Fruit fly (Drosophila melanogaster) whole organism, prepupa: Measurements from ENCODE around the gene CG43062.

Experiments used
- Blimp-1 ChIP-seq: fragments of 200-800 bp; sonication (Bioruptor generic); optimal IDR thresholded peaks from 3 replicates; lab custom pipeline; 2017; ENCODE audit warnings: missing biosample characterization, missing genetic modification characterization, mild to moderate bottlenecking, moderate library complexity, missing genetic modification reagents
- CG10631 ChIP-seq: fragments of 200-800 bp; sonication (Bioruptor generic); optimal IDR thresholded peaks from 2 replicates; lab custom pipeline; 2016; ENCODE audit warnings: missing biosample characterization, missing genetic modification characterization
- CG10669 ChIP-seq: fragments of 200-800 bp; sonication (Bioruptor generic); optimal IDR thresholded peaks from 3 replicates; lab custom pipeline; 2018; ENCODE audit warnings: missing biosample characterization, mild to moderate bottlenecking, missing genetic modification characterization, moderate library complexity
- CG11294 ChIP-seq: fragments of 200-800 bp; sonication (Bioruptor generic); IDR thresholded peaks from 2 replicates; pipeline ENCODE4 v1.3.6; 2022; ENCODE audit warnings: missing biosample characterization, missing genetic modification characterization
- CG11762 ChIP-seq: fragments of 200-800 bp; sonication (Bioruptor generic); optimal IDR thresholded peaks from 3 replicates; lab custom pipeline; 2016; ENCODE audit warnings: missing biosample characterization, missing genetic modification characterization; ENCODE audit not compliant: insufficient read depth
- CG11902 ChIP-seq: fragments of 200-800 bp; sonication (Bioruptor generic); optimal IDR thresholded peaks from 3 replicates; lab custom pipeline; 2016; ENCODE audit warnings: missing biosample characterization, missing genetic modification characterization
- CG1621 ChIP-seq: fragments of 200-800 bp; sonication (Bioruptor generic); optimal IDR thresholded peaks from 3 replicates; lab custom pipeline; 2018; ENCODE audit warnings: missing biosample characterization, mild to moderate bottlenecking, missing genetic modification characterization
- CG16779 ChIP-seq: fragments of 200-800 bp; sonication (Bioruptor generic); optimal IDR thresholded peaks from 3 replicates; lab custom pipeline; 2017; ENCODE audit warnings: missing biosample characterization, mild to moderate bottlenecking, missing genetic modification characterization
- CG3032 ChIP-seq: fragments of 200-800 bp; optimal IDR thresholded peaks from 2 replicates; lab custom pipeline; 2019; ENCODE audit warnings: missing biosample characterization, mild to moderate bottlenecking, missing genetic modification characterization, moderate library complexity
- CG31627 ChIP-seq: fragments of 200-800 bp; sonication (Bioruptor generic); optimal IDR thresholded peaks from 3 replicates; lab custom pipeline; 2016; ENCODE audit warnings: missing biosample characterization, missing genetic modification characterization
- CG32006 ChIP-seq: fragments of 200-800 bp; sonication (Bioruptor generic); optimal IDR thresholded peaks from 3 replicates; lab custom pipeline; 2017; ENCODE audit warnings: missing biosample characterization, mild to moderate bottlenecking, missing genetic modification characterization
- CG34406 ChIP-seq: fragments of 200-800 bp; sonication (Bioruptor generic); optimal IDR thresholded peaks from 3 replicates; lab custom pipeline; 2016; ENCODE audit warnings: missing biosample characterization, missing genetic modification characterization
- CG3919 ChIP-seq: fragments of 200-800 bp; sonication (Bioruptor generic); optimal IDR thresholded peaks from 3 replicates; lab custom pipeline; 2016; ENCODE audit warnings: missing biosample characterization, missing genetic modification characterization
- CG6276 ChIP-seq: fragments of 200-800 bp; sonication (Bioruptor generic); optimal IDR thresholded peaks from 2 replicates; lab custom pipeline; 2017; ENCODE audit warnings: missing biosample characterization, mild to moderate bottlenecking, missing genetic modification characterization
- CG6792 ChIP-seq: fragments of 200-800 bp; sonication (Bioruptor generic); optimal IDR thresholded peaks from 3 replicates; lab custom pipeline; 2016; ENCODE audit warnings: missing biosample characterization, missing genetic modification characterization
- CG7368 ChIP-seq: fragments of 200-800 bp; sonication (Bioruptor generic); optimal IDR thresholded peaks from 3 replicates; lab custom pipeline; 2016; ENCODE audit warnings: missing biosample characterization, missing genetic modification characterization
- CG8119 ChIP-seq: fragments of 200-800 bp; sonication (Bioruptor generic); IDR thresholded peaks from 3 replicates; pipeline ENCODE4 v1.3.6; 2022; ENCODE audit warnings: missing biosample characterization, missing genetic modification characterization
- CG8319 ChIP-seq: fragments of 200-800 bp; sonication (Bioruptor generic); optimal IDR thresholded peaks from 3 replicates; lab custom pipeline; 2016; ENCODE audit warnings: missing biosample characterization, missing genetic modification characterization
- CG8632 ChIP-seq: fragments of 200-800 bp; sonication (Bioruptor generic); optimal IDR thresholded peaks from 3 replicates; lab custom pipeline; 2016; ENCODE audit warnings: missing biosample characterization, missing genetic modification characterization
- Eip78C ChIP-seq: fragments of 200-800 bp; sonication (Bioruptor generic); peaks from one replicate; lab custom pipeline; 2016; ENCODE audit warnings: missing biosample characterization, missing genetic modification characterization
- Eip93F ChIP-seq: fragments of 200-800 bp; sonication (Bioruptor generic); optimal IDR thresholded peaks from 2 replicates; lab custom pipeline; 2016; ENCODE audit warnings: missing biosample characterization, mild to moderate bottlenecking, missing genetic modification characterization
- Ets21C ChIP-seq: fragments of 200-800 bp; sonication (Bioruptor generic); optimal IDR thresholded peaks from 3 replicates; lab custom pipeline; 2016; ENCODE audit warnings: missing biosample characterization, missing genetic modification characterization
- Ets96B ChIP-seq: fragments of 200-800 bp; optimal IDR thresholded peaks from 2 replicates; lab custom pipeline; 2019; ENCODE audit warnings: missing biosample characterization, mild to moderate bottlenecking, missing genetic modification characterization, moderate library complexity
- Hr38 ChIP-seq: sonication (Bioruptor generic); optimal IDR thresholded peaks from 2 replicates; lab custom pipeline; 2016; ENCODE audit warnings: missing biosample characterization, missing genetic modification characterization
- Hr4 ChIP-seq: fragments of 200-800 bp; sonication (Bioruptor generic); optimal IDR thresholded peaks from 3 replicates; lab custom pipeline; 2016; ENCODE audit warnings: missing biosample characterization, missing genetic modification characterization
- Lpt ChIP-seq: fragments of 200-800 bp; sonication (Bioruptor generic); optimal IDR thresholded peaks from 3 replicates; lab custom pipeline; 2016; ENCODE audit warnings: missing biosample characterization, missing genetic modification characterization
- Met ChIP-seq: fragments of 200-800 bp; sonication (Bioruptor generic); optimal IDR thresholded peaks from 3 replicates; lab custom pipeline; 2016; ENCODE audit warnings: missing biosample characterization, missing genetic modification characterization
- OdsH ChIP-seq: fragments of 200-800 bp; sonication (Bioruptor generic); optimal IDR thresholded peaks from 3 replicates; lab custom pipeline; 2016; ENCODE audit warnings: missing biosample characterization, missing genetic modification characterization
- Smox ChIP-seq: fragments of 200-800 bp; sonication (Bioruptor generic); optimal IDR thresholded peaks from 3 replicates; lab custom pipeline; 2016; ENCODE audit warnings: missing biosample characterization, missing genetic modification characterization
- Sox102F ChIP-seq: fragments of 200-800 bp; sonication (Bioruptor generic); optimal IDR thresholded peaks from 2 replicates; lab custom pipeline; 2016; ENCODE audit warnings: missing biosample characterization, mild to moderate bottlenecking, missing genetic modification characterization
- Sox15 ChIP-seq: fragments of 200-800 bp; sonication (Bioruptor generic); optimal IDR thresholded peaks from 3 replicates; lab custom pipeline; 2016; ENCODE audit warnings: missing biosample characterization, missing genetic modification characterization
- achi ChIP-seq: fragments of 200-800 bp; sonication (Bioruptor generic); optimal IDR thresholded peaks from 3 replicates; lab custom pipeline; 2016; ENCODE audit warnings: missing biosample characterization, missing genetic modification characterization
- acj6 ChIP-seq: fragments of 200-800 bp; sonication (Bioruptor generic); optimal IDR thresholded peaks from 3 replicates; lab custom pipeline; 2016; ENCODE audit warnings: missing biosample characterization, missing genetic modification characterization
- cyc ChIP-seq: fragments of 200-800 bp; sonication (Bioruptor generic); optimal IDR thresholded peaks from 3 replicates; lab custom pipeline; 2016; ENCODE audit warnings: missing biosample characterization, missing genetic modification characterization
- dac ChIP-seq: fragments of 200-800 bp; sonication (Bioruptor generic); optimal IDR thresholded peaks from 2 replicates; lab custom pipeline; 2017; ENCODE audit warnings: missing biosample characterization, mild to moderate bottlenecking, missing genetic modification characterization
- dsx ChIP-seq: fragments of 200-800 bp; optimal IDR thresholded peaks from 3 replicates; lab custom pipeline; 2019; ENCODE audit warnings: missing biosample characterization, mild to moderate bottlenecking, missing genetic modification characterization, moderate library complexity; ENCODE audit not compliant: poor library complexity, severe bottlenecking
- eg ChIP-seq: fragments of 200-800 bp; sonication (Bioruptor generic); IDR thresholded peaks from 3 replicates; pipeline ENCODE4 v1.3.6; 2022; ENCODE audit warnings: missing biosample characterization, missing genetic modification characterization
- esn ChIP-seq: fragments of 200-800 bp; sonication (Bioruptor generic); optimal IDR thresholded peaks from 2 replicates; lab custom pipeline; 2016; ENCODE audit warnings: missing biosample characterization, mild to moderate bottlenecking, missing genetic modification characterization, moderate library complexity
- fd59A ChIP-seq: fragments of 200-800 bp; sonication (Bioruptor generic); optimal IDR thresholded peaks from 2 replicates; lab custom pipeline; 2017; ENCODE audit warnings: missing biosample characterization, mild to moderate bottlenecking, missing genetic modification characterization, missing genetic modification reagents
- fd85E ChIP-seq: fragments of 200-800 bp; sonication (Bioruptor generic); optimal IDR thresholded peaks from 3 replicates; lab custom pipeline; 2016; ENCODE audit warnings: missing biosample characterization, missing genetic modification characterization
- fkh ChIP-seq: fragments of 200-800 bp; sonication (Bioruptor generic); optimal IDR thresholded peaks from 3 replicates; lab custom pipeline; 2017; ENCODE audit warnings: missing biosample characterization, mild to moderate bottlenecking, missing genetic modification characterization, moderate library complexity
- lz ChIP-seq: fragments of 200-800 bp; sonication (Bioruptor generic); optimal IDR thresholded peaks from 3 replicates; lab custom pipeline; 2016; ENCODE audit warnings: missing biosample characterization, missing genetic modification characterization
- pdm3 ChIP-seq: fragments of 200-800 bp; sonication (Bioruptor generic); optimal IDR thresholded peaks from 3 replicates; lab custom pipeline; 2016; ENCODE audit warnings: missing biosample characterization, missing genetic modification characterization
- ss ChIP-seq, 2 experiments: fragments of 200-800 bp; sonication (Bioruptor generic); optimal IDR thresholded peaks; 2 replicates in 1 of 2; 3 replicates in 1 of 2; lab custom pipeline; 2017 to 2018; ENCODE audit warnings: mild to moderate bottlenecking in 2 of 2, missing biosample characterization in 2 of 2, missing genetic modification characterization in 2 of 2, moderate library complexity in 1 of 2
- svp ChIP-seq: fragments of 200-800 bp; sonication (Bioruptor generic); peaks from one replicate; lab custom pipeline; 2016; ENCODE audit warnings: missing biosample characterization, missing genetic modification characterization
- topi ChIP-seq: fragments of 200-800 bp; sonication (Bioruptor generic); optimal IDR thresholded peaks from 3 replicates; lab custom pipeline; 2016; ENCODE audit warnings: missing biosample characterization, missing genetic modification characterization

The CG43062 gene

DNA sequence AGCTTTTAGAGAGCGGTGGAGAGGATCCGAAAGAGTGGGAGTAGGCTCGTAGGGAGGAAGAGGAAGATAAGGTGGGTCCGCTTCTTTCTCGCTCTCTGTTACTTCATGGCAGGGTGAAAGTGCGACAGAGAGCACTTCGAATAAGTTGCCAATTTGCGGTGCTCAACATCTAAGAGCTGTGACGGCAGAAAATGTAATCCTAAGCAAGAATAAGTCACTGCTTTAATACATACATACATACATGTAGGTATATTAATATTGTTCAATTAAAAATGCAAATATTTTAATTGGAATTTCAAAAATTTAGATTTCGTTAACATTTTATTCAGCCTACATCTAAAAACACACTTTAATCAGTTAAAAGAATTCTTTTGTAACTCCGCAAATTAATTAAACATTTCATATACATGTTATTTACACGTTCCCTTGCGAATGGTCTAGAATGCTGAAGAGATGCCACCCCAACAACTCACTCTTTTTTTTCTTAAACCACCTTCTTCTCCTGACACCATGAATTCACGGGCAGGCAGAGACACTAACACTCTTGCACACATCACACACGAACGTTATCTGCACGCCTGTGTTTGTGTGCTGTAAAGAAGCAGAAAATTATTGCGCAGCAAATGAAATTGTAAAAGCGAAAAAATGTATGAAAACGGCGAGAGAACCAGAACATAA lies 8.5 kb downstream of the CG43062 start (continued):
- no peak for TF ChIP-seq CG3032 (tag; lab: Kevin White, UChicago)
- no peak for TF ChIP-seq fd59A (GFP tag; lab: Kevin White, UChicago)
- peak; percentile 24 for TF ChIP-seq CG10631
- TF ChIP-seq CG6276 (GFP tag; lab: Kevin White, UChicago) = peak; percentile 53
- no peak for TF ChIP-seq fkh
- peak; percentile 28 for TF ChIP-seq cyc (GFP tag; lab: Kevin White, UChicago)
- TF ChIP-seq ss (GFP tag; optimal IDR thresholded peaks at IDR 0.05; lab: Kevin White, UChicago) = peak; percentile 40 to 46
- TF ChIP-seq topi = peak; percentile 50
- peak; percentile 38 for TF ChIP-seq CG7368
- no peak for TF ChIP-seq CG11902
- peak; percentile 47 for TF ChIP-seq Hr4 (GFP tag; lab: Kevin White, UChicago)
- TF ChIP-seq OdsH (GFP tag; lab: Kevin White, UChicago) = peak; percentile 6
- no peak for TF ChIP-seq fd85E (GFP tag; lab: Kevin White, UChicago)
- TF ChIP-seq esn (GFP tag; lab: Kevin White, UChicago) = peak; percentile 74
- TF ChIP-seq Met (GFP tag; lab: Kevin White, UChicago) = peak; percentile 71
- TF ChIP-seq Blimp-1 (GFP tag; lab: Kevin White, UChicago) = peak; percentile 19
- no peak for TF ChIP-seq CG10669
- TF ChIP-seq Sox15 = peak; percentile 28
- TF ChIP-seq acj6 = peak; percentile 52
- TF ChIP-seq Hr38 = no peak
- peak; percentile 40 for TF ChIP-seq pdm3
- TF ChIP-seq CG32006 (GFP tag; lab: Kevin White, UChicago) = peak; percentile 58
- TF ChIP-seq CG6792 (GFP tag; lab: Kevin White, UChicago) = peak; percentile 39
- peak; percentile 89 for TF ChIP-seq Eip78C (GFP tag; lab: Kevin White, UChicago)
- TF ChIP-seq lz = peak; percentile 55
- no peak for TF ChIP-seq eg (GFP tag; lab: Robert Waterston, UW)
- TF ChIP-seq achi (GFP tag; lab: Kevin White, UChicago) = peak; percentile 11
- TF ChIP-seq Smox (GFP tag; lab: Kevin White, UChicago) = peak; percentile 60
- peak; percentile 87 for TF ChIP-seq svp (GFP tag; lab: Kevin White, UChicago)
- peak; percentile 16 for TF ChIP-seq CG3919 (GFP tag; lab: Kevin White, UChicago)
- TF ChIP-seq CG8319 (GFP tag; lab: Kevin White, UChicago) = no peak
- no peak for TF ChIP-seq Ets96B (tag; lab: Kevin White, UChicago)
- no peak for TF ChIP-seq CG11762 (GFP tag; lab: Kevin White, UChicago)
- TF ChIP-seq Lpt (GFP tag; lab: Kevin White, UChicago) = no peak
- TF ChIP-seq Sox102F (GFP tag; lab: Kevin White, UChicago) = peak; percentile 43
- TF ChIP-seq CG11294 (GFP tag; lab: Robert Waterston, UW) = no peak
- peak; percentile 9 for TF ChIP-seq CG8632 (GFP tag; lab: Kevin White, UChicago)
- no peak for TF ChIP-seq dsx (GFP tag; lab: Kevin White, UChicago)
- no peak for TF ChIP-seq Eip93F (GFP tag; lab: Kevin White, UChicago)
- TF ChIP-seq CG8119 (GFP tag; lab: Robert Waterston, UW) = no peak
- TF ChIP-seq CG1621 (tag; lab: Kevin White, UChicago) = no peak

DNA sequence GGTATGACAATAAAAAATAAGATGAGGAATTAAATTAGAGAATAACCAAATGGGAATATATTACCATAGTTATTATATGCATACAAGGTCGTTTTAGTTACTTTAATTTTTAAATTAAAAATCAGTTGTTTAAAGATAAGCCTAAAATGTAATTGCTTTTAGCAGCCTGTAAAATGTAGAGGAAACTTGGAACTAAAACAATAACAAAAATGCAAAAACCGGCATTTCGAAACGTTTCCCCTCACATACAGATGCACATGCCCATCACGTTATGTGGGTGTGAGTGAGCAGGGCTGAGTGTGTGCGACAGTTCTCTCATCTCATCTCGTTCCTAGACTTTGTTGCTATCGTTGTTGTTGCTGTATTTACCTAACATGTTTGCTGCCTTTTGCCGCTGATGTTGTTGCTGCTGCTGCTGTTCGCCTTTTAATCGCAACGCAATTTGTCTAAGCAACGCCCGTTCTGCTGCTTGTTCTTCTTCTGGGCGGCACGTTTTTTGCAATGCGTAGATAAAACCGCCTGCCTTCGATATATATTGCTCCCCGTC lies 9.1 kb downstream of the CG43062 start:
- TF ChIP-seq dac (no peak), CG34406 (GFP tag; lab: Kevin White, UChicago) (no peak), eg (GFP tag; lab: Robert Waterston, UW) (no peak), OdsH (GFP tag; lab: Kevin White, UChicago) (no peak), Ets96B (tag; lab: Kevin White, UChicago) (peak; percentile 13), lz (no peak), CG6792 (GFP tag; lab: Kevin White, UChicago) (no peak), Lpt (GFP tag; lab: Kevin White, UChicago) (no peak), achi (GFP tag; lab: Kevin White, UChicago) (no peak), fd59A (GFP tag; lab: Kevin White, UChicago) (no peak), CG31627 (no peak), CG11762 (GFP tag; lab: Kevin White, UChicago) (no peak), CG10669 (no peak), Smox (GFP tag; lab: Kevin White, UChicago) (no peak), CG16779 (tag; lab: Kevin White, UChicago) (no peak), cyc (GFP tag; lab: Kevin White, UChicago) (no peak), Hr4 (GFP tag; lab: Kevin White, UChicago) (no peak), Eip78C (GFP tag; lab: Kevin White, UChicago) (peak; percentile 18), Sox15 (no peak), CG3919 (GFP tag; lab: Kevin White, UChicago) (no peak), Met (GFP tag; lab: Kevin White, UChicago) (no peak), fkh (peak; percentile 53), dsx (GFP tag; lab: Kevin White, UChicago) (peak; percentile 75), Ets21C (GFP tag; lab: Kevin White, UChicago) (no peak), Sox102F (GFP tag; lab: Kevin White, UChicago) (no peak), CG1621 (tag; lab: Kevin White, UChicago) (no peak), topi (no peak), pdm3 (no peak)
